Fruit fly (Drosophila melanogaster) Kc167 (cell line): ENCODE measurements around the gene Fst.

Experiments used
- Sin3A ChIP-seq: fragments of >200 bp; optimal IDR thresholded peaks from 2 replicates; lab custom pipeline; 2018; ENCODE audit warnings: missing external identifiers
- h ChIP-seq: fragments of >200 bp; optimal IDR thresholded peaks from 3 replicates; lab custom pipeline; 2018; ENCODE audit warnings: missing external identifiers
- psq ChIP-seq: fragments of >200 bp; optimal IDR thresholded peaks from 2 replicates; lab custom pipeline; 2017; ENCODE audit warnings: missing external identifiers
- ttk ChIP-seq: sonication (Bioruptor generic); optimal IDR thresholded peaks from 2 replicates; lab custom pipeline; 2017; ENCODE audit warnings: missing external identifiers

DNA sequence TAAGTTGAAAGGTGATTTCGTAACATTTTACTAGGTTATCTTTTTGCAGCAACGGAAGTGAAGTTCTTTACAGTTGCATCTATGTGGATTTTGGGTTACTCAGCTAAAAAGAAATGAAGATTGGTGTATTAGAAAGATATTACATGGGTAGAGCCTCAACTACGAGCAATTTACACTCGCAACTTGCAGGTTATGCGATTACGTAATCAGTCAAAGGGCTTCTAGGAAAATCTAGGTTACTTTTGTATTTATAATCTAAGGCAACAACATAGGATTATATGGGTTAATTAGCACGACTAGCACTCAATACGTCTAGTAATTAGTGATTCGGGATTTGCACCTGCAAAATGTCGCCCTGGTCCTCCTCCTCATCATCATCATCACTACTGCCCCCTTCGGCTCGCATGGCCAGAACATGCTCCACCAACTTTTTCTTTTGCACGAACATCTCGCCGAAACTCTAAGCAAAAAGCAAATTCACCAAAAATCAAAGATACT is 28.3 kb upstream of the Fst start, which contains the start of gene Dhc1:
- no peak for TF ChIP-seq ttk (lab: Kevin White, UChicago)
- no peak for TF ChIP-seq Sin3A
- TF ChIP-seq psq (lab: Kevin White, UChicago), result no peak
- TF ChIP-seq h (lab: Kevin White, UChicago), result no peak
